Worm (Caenorhabditis elegans) whole organism, L2 larva: ENCODE measurements around the gene pqn-22.

ENCODE experiments used
- egl-27 ChIP-seq: sonication (generic microtip); optimal IDR thresholded peaks from 3 replicates; lab custom pipeline; 2017; ENCODE audit warnings: missing biosample characterization, missing genetic modification reagents, missing genetic modification characterization
- fos-1 ChIP-seq: fragments of 150-350 bp; optimal IDR thresholded peaks from 2 replicates; lab custom pipeline; 2014; ENCODE audit warnings: missing biosample characterization, missing genetic modification characterization
- lin-13 ChIP-seq: fragments of 150-350 bp; optimal IDR thresholded peaks from 2 replicates; lab custom pipeline; 2014; ENCODE audit warnings: missing biosample characterization, missing genetic modification reagents, missing genetic modification characterization
- lsy-2 ChIP-seq, 2 experiments: fragments of 150-350 bp in 1 of 2; sonication (generic microtip) in 1 of 2; optimal IDR thresholded peaks; 2 replicates each; lab custom pipeline; 2014 to 2017; ENCODE audit warnings: missing biosample characterization in 2 of 2, missing genetic modification characterization in 2 of 2
- mdl-1 ChIP-seq, 2 experiments: fragments of 150-350 bp in 1 of 2; sonication (generic microtip) in 1 of 2; optimal IDR thresholded peaks; 2 replicates each; lab custom pipeline; 2017; ENCODE audit warnings: missing biosample characterization in 2 of 2, missing genetic modification characterization in 2 of 2
- nhr-12 ChIP-seq: fragments of 150-350 bp; optimal IDR thresholded peaks from 2 replicates; lab custom pipeline; 2014; ENCODE audit warnings: missing biosample characterization, missing genetic modification characterization
- nhr-237 ChIP-seq: fragments of 150-350 bp; optimal IDR thresholded peaks from 2 replicates; lab custom pipeline; 2014; ENCODE audit warnings: missing biosample characterization, missing genetic modification characterization
- unc-62 ChIP-seq: fragments of 150-350 bp; optimal IDR thresholded peaks from 2 replicates; lab custom pipeline; 2014; ENCODE audit warnings: missing biosample characterization, missing genetic modification reagents, missing genetic modification characterization
- ztf-11 ChIP-seq: sonication (generic microtip); optimal IDR thresholded peaks from 2 replicates; lab custom pipeline; 2017; ENCODE audit warnings: missing biosample characterization, missing genetic modification characterization

DNA sequence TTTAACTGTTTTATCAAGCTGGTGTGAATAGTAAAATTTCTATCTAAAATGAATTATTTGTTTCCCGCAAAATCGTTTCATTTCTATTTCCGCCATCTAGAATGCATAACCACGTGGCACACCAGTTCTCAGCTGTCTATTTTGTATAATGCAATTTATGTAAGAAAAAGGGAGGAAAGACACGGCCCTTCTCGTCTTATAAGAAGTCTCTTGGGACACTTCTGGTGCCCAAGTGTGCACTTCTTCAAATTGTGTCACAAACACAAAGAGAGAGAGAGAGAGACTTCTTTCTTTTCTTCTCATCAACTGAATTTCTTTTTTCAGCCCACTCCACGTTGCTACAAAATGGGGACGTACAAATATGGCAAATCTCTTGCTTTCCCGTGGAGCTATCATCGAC lies 56.2 kb downstream of the pqn-22 start:
- TF ChIP-seq unc-62 (GFP tag; lab: Kevin White, UChicago) (no peak), lin-13 (GFP tag; lab: Kevin White, UChicago) (no peak), nhr-12 (no peak), mdl-1 (tag; optimal IDR thresholded peaks at IDR 0.05; lab: Kevin White, UChicago) (peak in 1 of 2 experiments; percentile 25), ztf-11 (tag; lab: Kevin White, UChicago) (no peak), fos-1 (tag; lab: Kevin White, UChicago) (no peak), lsy-2 (tag; optimal IDR thresholded peaks at IDR 0.05; lab: Kevin White, UChicago) (peak in 1 of 2 experiments; percentile 6), egl-27 (tag; lab: Kevin White, UChicago) (no peak), nhr-237 (no peak)
